Fruit fly (Drosophila melanogaster): ENCODE measurements around the gene CAH8.
A peak's percentile ranks its signal among the peaks of the same experiment; 100 is the strongest.

CAH8 gene

DNA sequence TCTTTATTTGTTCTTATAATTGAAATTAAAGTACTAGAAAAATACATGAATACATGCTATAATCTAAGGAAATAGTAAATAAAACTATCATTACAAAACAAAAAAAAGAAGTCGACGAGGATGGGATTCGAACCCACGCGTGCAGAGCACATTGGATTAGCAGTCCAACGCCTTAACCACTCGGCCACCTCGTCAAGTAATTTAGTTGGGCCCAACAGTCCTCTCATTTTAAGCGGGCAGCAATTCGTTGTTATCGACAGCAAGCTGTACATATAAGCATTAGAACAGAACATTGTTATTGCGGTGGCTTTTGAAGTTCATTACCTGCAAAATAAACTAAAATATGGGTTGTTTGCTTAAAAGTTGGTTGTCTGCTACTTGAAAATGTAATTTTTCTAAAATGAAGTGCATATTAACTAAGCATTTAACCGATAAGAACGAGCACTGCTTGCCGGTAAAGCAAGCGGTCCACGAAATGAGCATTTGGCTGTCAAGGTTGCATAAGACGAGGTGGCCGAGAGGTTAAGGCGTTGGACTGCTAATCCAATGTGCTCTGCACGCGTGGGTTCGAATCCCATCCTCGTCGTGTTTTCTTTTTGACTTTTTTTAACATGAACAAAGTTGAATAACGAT, 7.7 kb upstream of the CAH8 start:
- TF ChIP-seq Pdp1 (GFP tag; optimal IDR thresholded peaks at IDR 0.05) (peak in 1 of 2 experiments; percentile 99), CG2202 (tag; optimal IDR thresholded peaks at IDR 0.05) (no peak), CG13424 (tag; optimal IDR thresholded peaks at IDR 0.05) (no peak), CG31441 (GFP tag; IDR thresholded peaks at IDR 0.05) (no peak), ro (GFP tag; IDR thresholded peaks at IDR 0.05) (no peak), CG8924 (tag; optimal IDR thresholded peaks at IDR 0.05) (no peak), CG13296 (GFP tag; optimal IDR thresholded peaks at IDR 0.05) (no peak), oc (tag; optimal IDR thresholded peaks at IDR 0.05) (no peak), CG8290 (GFP tag; optimal IDR thresholded peaks at IDR 0.05) (no peak), CG8290 (tag; optimal IDR thresholded peaks at IDR 0.05) (peak in 1 of 2 experiments; percentile 16), da (GFP tag; optimal IDR thresholded peaks at IDR 0.05) (no peak), Vsx1 (GFP tag; optimal IDR thresholded peaks at IDR 0.05) (no peak), CG34224 (GFP tag; IDR thresholded peaks at IDR 0.05; ENCODE audit: partially characterized antibody) (peak; percentile 55; the same call in 2 of the 3 replicates), HLH4C (GFP tag; IDR thresholded peaks at IDR 0.05; ENCODE audit: partially characterized antibody) (peak; percentile 83), sob (GFP tag; IDR thresholded peaks at IDR 0.05) (no peak), CG8388 (GFP tag; optimal IDR thresholded peaks at IDR 0.05) (no peak), CG13894 (tag; optimal IDR thresholded peaks at IDR 0.05) (no peak), CG3847 (GFP tag; IDR thresholded peaks at IDR 0.05) (no peak), CG6175 (GFP tag; IDR thresholded peaks at IDR 0.05) (no peak), CG4730 (GFP tag; IDR thresholded peaks at IDR 0.05) (no peak), ato (GFP tag; IDR thresholded peaks at IDR 0.05; ENCODE audit: partially characterized antibody) (peak; percentile 74), HmgZ (tag; optimal IDR thresholded peaks at IDR 0.05) (peak; percentile 37), Dll (GFP tag; IDR thresholded peaks at IDR 0.05; ENCODE audit: partially characterized antibody) (0 out of 4 replicates have a peak, but pooled peaks have one; percentile 56), hkb (optimal IDR thresholded peaks at IDR 0.05) (peak; percentile 55), hkb (GFP tag; IDR thresholded peaks at IDR 0.05) (no peak), unpg (GFP tag; optimal IDR thresholded peaks at IDR 0.05) (no peak), E2f2 (GFP tag; IDR thresholded peaks at IDR 0.05) (no peak), CG7786 (GFP tag; optimal IDR thresholded peaks at IDR 0.05) (no peak), CG6854 (GFP tag; optimal IDR thresholded peaks at IDR 0.05) (no peak), CG42726 (GFP tag; IDR thresholded peaks at IDR 0.05; ENCODE audit: partially characterized antibody) (peak; percentile 96), CG10431 (GFP tag; optimal IDR thresholded peaks at IDR 0.05) (peak; percentile 53), CG12391 (tag; optimal IDR thresholded peaks at IDR 0.05) (peak; percentile 22), BEAF-32 (GFP tag; optimal IDR thresholded peaks at IDR 0.05) (no peak), hb (GFP tag; IDR thresholded peaks at IDR 0.05; ENCODE audit: partially characterized antibody) (peak; percentile 84), CG31365 (tag; optimal IDR thresholded peaks at IDR 0.05) (peak; percentile 99), BtbVII (GFP tag; optimal IDR thresholded peaks at IDR 0.05) (no peak), Sry-δ (GFP tag; optimal IDR thresholded peaks at IDR 0.05) (no peak), CG15601 (tag; optimal IDR thresholded peaks at IDR 0.05) (no peak), CG2129 (GFP tag; IDR thresholded peaks at IDR 0.05; ENCODE audit: partially characterized antibody) (peak; percentile 19; the same call in 1 of the 2 replicates), CG4282 (GFP tag; optimal IDR thresholded peaks at IDR 0.05) (no peak), CG7745 (tag; optimal IDR thresholded peaks at IDR 0.05) (no peak), sna (GFP tag; IDR thresholded peaks at IDR 0.05; ENCODE audit: partially characterized antibody) (peak; percentile 62; the same call in 1 of the 2 replicates), CG10267 (tag; optimal IDR thresholded peaks at IDR 0.05) (no peak), amos (GFP tag; IDR thresholded peaks at IDR 0.05; ENCODE audit: partially characterized antibody) (peak; percentile 77), pzg (GFP tag; optimal IDR thresholded peaks at IDR 0.05) (no peak), Dbx (GFP tag; IDR thresholded peaks at IDR 0.05) (no peak), CG9932 (GFP tag; IDR thresholded peaks at IDR 0.05) (no peak), CG5180 (GFP tag; optimal IDR thresholded peaks at IDR 0.05) (no peak), CG14710 (tag; optimal IDR thresholded peaks at IDR 0.05) (peak; percentile 5)

Measured in whole organism, embryonic.